Worm (Caenorhabditis elegans) whole organism, early embryonic: ENCODE results near the gene srd-29.

ENCODE experiments used
- B0310.2 ChIP-seq: sonication (generic microtip); optimal IDR thresholded peaks from 2 replicates; lab custom pipeline; 2016; ENCODE audit warnings: mild to moderate bottlenecking, missing genetic modification characterization, missing compliant biosample characterization
- F13C5.2 ChIP-seq: sonication (generic microtip); optimal IDR thresholded peaks from 2 replicates; lab custom pipeline; 2017; ENCODE audit warnings: mild to moderate bottlenecking, missing genetic modification characterization, inconsistent platforms, missing compliant biosample characterization
- aly-1 ChIP-seq: sonication (generic microtip); optimal IDR thresholded peaks from 2 replicates; lab custom pipeline; 2016; ENCODE audit warnings: missing genetic modification characterization, missing compliant biosample characterization
- ama-1 ChIP-seq: fragments of 150-350 bp; optimal IDR thresholded peaks from 2 replicates; lab custom pipeline; 2014
- ceh-13 ChIP-seq: fragments of 200-800 bp; sonication (Bioruptor generic); optimal IDR thresholded peaks from 2 replicates; lab custom pipeline; 2018; ENCODE audit warnings: mild to moderate bottlenecking, missing genetic modification characterization, missing compliant biosample characterization
- ceh-36 ChIP-seq: sonication (generic microtip); optimal IDR thresholded peaks from 2 replicates; lab custom pipeline; 2016; ENCODE audit warnings: missing genetic modification characterization, inconsistent platforms, missing compliant biosample characterization
- ets-7 ChIP-seq: sonication (generic microtip); optimal IDR thresholded peaks from 2 replicates; lab custom pipeline; 2016; ENCODE audit warnings: missing genotype, missing genetic modification characterization, missing compliant biosample characterization
- flt-1 ChIP-seq: fragments of 200-800 bp; sonication (Bioruptor generic); IDR thresholded peaks from 2 replicates; pipeline ENCODE4 v1.3.6; 2022; ENCODE audit warnings: missing genetic modification characterization, missing compliant biosample characterization
- hmbx-1 ChIP-seq: sonication (generic microtip); optimal IDR thresholded peaks from 2 replicates; lab custom pipeline; 2016; ENCODE audit warnings: mild to moderate bottlenecking, missing genetic modification characterization, missing compliant biosample characterization
- hmg-4 ChIP-seq: fragments of 200-800 bp; sonication (Bioruptor generic); optimal IDR thresholded peaks from 2 replicates; lab custom pipeline; 2018; ENCODE audit warnings: mild to moderate bottlenecking, missing genetic modification characterization, missing compliant biosample characterization
- hnd-1 ChIP-seq: sonication (generic microtip); optimal IDR thresholded peaks from 2 replicates; lab custom pipeline; 2016; ENCODE audit warnings: missing genetic modification characterization, missing compliant biosample characterization
- pes-1 ChIP-seq: fragments of 200-800 bp; sonication (Bioruptor generic); IDR thresholded peaks from 2 replicates; pipeline ENCODE4 v1.3.6; 2022; ENCODE audit warnings: missing genetic modification reagents, missing genetic modification characterization, missing compliant biosample characterization
- scrt-1 ChIP-seq: fragments of 200-800 bp; sonication (Bioruptor generic); IDR thresholded peaks from 2 replicates; pipeline ENCODE4 v1.3.6; 2022; ENCODE audit warnings: missing genetic modification characterization, missing compliant biosample characterization
- sea-1 ChIP-seq: fragments of 200-800 bp; sonication (Bioruptor generic); conservative IDR thresholded peaks from 2 replicates; pipeline ENCODE4 v1.3.6; 2022; ENCODE audit warnings: missing genetic modification characterization, missing compliant biosample characterization
- tbx-11 ChIP-seq: fragments of 200-800 bp; sonication (Bioruptor generic); IDR thresholded peaks from 2 replicates; pipeline ENCODE4 v1.3.6; 2022; ENCODE audit warnings: missing genetic modification characterization, missing compliant biosample characterization
- tbx-37 ChIP-seq: fragments of 200-800 bp; sonication (Bioruptor generic); conservative IDR thresholded peaks from 2 replicates; pipeline ENCODE4 v1.3.6; 2022; ENCODE audit warnings: missing genetic modification reagents, missing genetic modification characterization, missing compliant biosample characterization
- tra-4 ChIP-seq: sonication (generic microtip); optimal IDR thresholded peaks from 2 replicates; lab custom pipeline; 2017; ENCODE audit warnings: missing genetic modification characterization, missing compliant biosample characterization

The srd-29 gene

ce11 chrV:7635469-7635868 lies at the start of gene srd-29:
TSS of gene srd-29 (plus strand) at chrV:7635769.
- TF ChIP-seq hnd-1: no peak
- TF ChIP-seq B0310.2 (tag; lab: Kevin White, UChicago): no peak
- no peak for TF ChIP-seq ama-1 (lab: Kevin White, UChicago)
- no peak for TF ChIP-seq hmg-4 (GFP tag; lab: Kevin White, UChicago)
- no peak for TF ChIP-seq ceh-13 (GFP tag; lab: Kevin White, UChicago)
- TF ChIP-seq pes-1 (GFP tag; lab: Robert Waterston, UW): no peak
- TF ChIP-seq tbx-11 (GFP tag; lab: Robert Waterston, UW): no peak
- no peak for TF ChIP-seq aly-1
- no peak for TF ChIP-seq tbx-37 (GFP tag; lab: Robert Waterston, UW)
- TF ChIP-seq F13C5.2: no peak
- no peak for TF ChIP-seq flt-1 (GFP tag; lab: Robert Waterston, UW)
- TF ChIP-seq scrt-1 (GFP tag; lab: Robert Waterston, UW): no peak
- no peak for TF ChIP-seq hmbx-1 (tag; lab: Kevin White, UChicago)
- TF ChIP-seq tra-4 (tag; lab: Kevin White, UChicago): no peak

- TF ChIP-seq ama-1 (lab: Kevin White, UChicago) (no peak), hmbx-1 (tag; lab: Kevin White, UChicago) (no peak), tbx-11 (GFP tag; lab: Robert Waterston, UW) (no peak), tbx-37 (GFP tag; lab: Robert Waterston, UW) (no peak), sea-1 (GFP tag; lab: Robert Waterston, UW) (no peak), ceh-13 (GFP tag; lab: Kevin White, UChicago) (no peak), B0310.2 (tag; lab: Kevin White, UChicago) (no peak), F13C5.2 (peak; percentile 34)
Observed at ce11 chrV:7587637-7588036, 47.9 kb upstream of the srd-29 start, which contains the start of the genes F19F10.11 and C50E3.5. TSS of gene F19F10.11 (minus strand) at chrV:7587704. TSS of gene C50E3.5 (plus strand) at chrV:7587996.

ce11 chrV:7590454-7590853 lies 45.1 kb upstream of the srd-29 start, which contains the start of gene C50E3.6:
TSS of gene C50E3.6 (minus strand) at chrV:7590554.
- TF ChIP-seq tbx-37 (GFP tag; lab: Robert Waterston, UW) (no peak), pes-1 (GFP tag; lab: Robert Waterston, UW) (no peak), tbx-11 (GFP tag; lab: Robert Waterston, UW) (no peak), hmbx-1 (tag; lab: Kevin White, UChicago) (no peak), ama-1 (lab: Kevin White, UChicago) (no peak), scrt-1 (GFP tag; lab: Robert Waterston, UW) (no peak), sea-1 (GFP tag; lab: Robert Waterston, UW) (no peak), F13C5.2 (no peak), B0310.2 (tag; lab: Kevin White, UChicago) (no peak), ceh-36 (tag; lab: Kevin White, UChicago) (no peak), tra-4 (tag; lab: Kevin White, UChicago) (no peak), hmg-4 (GFP tag; lab: Kevin White, UChicago) (no peak)

DNA sequence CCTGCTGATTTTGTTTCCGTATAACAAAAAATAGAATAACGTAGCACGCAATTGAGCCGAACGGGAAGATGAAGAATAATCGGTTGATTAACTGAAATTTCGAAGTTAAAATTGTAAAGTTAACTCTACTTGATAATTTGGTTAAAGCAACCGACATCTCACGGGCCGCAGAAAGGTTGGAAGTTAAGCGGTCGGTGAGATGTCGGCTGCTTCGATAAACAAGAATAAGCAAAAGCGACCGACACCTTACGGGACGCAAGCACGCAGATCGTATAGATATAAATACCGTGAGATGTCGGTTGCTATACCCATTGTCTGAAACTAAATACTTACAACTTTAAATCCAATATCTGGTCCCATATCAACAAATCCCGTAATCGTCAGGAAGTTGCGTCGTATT lies 40.4 kb upstream of the srd-29 start:
- TF ChIP-seq B0310.2 (tag; lab: Kevin White, UChicago) (no peak), ceh-36 (tag; lab: Kevin White, UChicago) (no peak), aly-1 (no peak), flt-1 (GFP tag; lab: Robert Waterston, UW) (no peak), scrt-1 (GFP tag; lab: Robert Waterston, UW) (no peak)

- TF ChIP-seq tra-4 (tag; lab: Kevin White, UChicago) (no peak), hmbx-1 (tag; lab: Kevin White, UChicago) (no peak), ceh-36 (tag; lab: Kevin White, UChicago) (no peak), scrt-1 (GFP tag; lab: Robert Waterston, UW) (no peak)
Observed at ce11 chrV:7598269-7598668, 37.3 kb upstream of the srd-29 start, which contains the start of gene C50E3.7. TSS of gene C50E3.7 (minus strand) at chrV:7598369.

DNA sequence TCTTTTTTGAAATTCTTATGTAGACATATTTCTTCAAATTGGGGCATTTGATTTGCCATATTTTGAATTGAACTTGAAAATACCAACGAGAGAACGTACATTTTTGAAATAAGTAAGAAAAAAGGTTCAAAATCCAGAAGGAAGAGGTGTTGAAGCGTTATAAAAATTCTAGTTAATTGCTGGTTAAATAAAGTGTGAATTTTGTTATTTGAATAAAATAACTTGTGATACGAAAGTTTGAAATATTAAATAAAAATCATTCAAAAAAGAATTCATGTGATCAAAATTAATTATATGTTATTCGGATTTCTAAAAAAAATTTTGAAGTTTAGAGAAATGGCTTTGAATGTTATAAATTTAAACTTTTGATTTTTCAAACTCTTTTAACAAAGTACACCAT lies 35.4 kb upstream of the srd-29 start, which contains the start of gene C50E3.9:
Gene C50E3.9 (minus strand): TSS at position 101 of the 400 bp plus-strand sequence.
- TF ChIP-seq ceh-13 (GFP tag; lab: Kevin White, UChicago): no peak
- TF ChIP-seq F13C5.2: no peak
- no peak for TF ChIP-seq tbx-11 (GFP tag; lab: Robert Waterston, UW)
- TF ChIP-seq hmbx-1 (tag; lab: Kevin White, UChicago): no peak
- no peak for TF ChIP-seq hmg-4 (GFP tag; lab: Kevin White, UChicago)
- no peak for TF ChIP-seq tra-4 (tag; lab: Kevin White, UChicago)
- no peak for TF ChIP-seq sea-1 (GFP tag; lab: Robert Waterston, UW)
- no peak for TF ChIP-seq ama-1 (lab: Kevin White, UChicago)
- TF ChIP-seq ceh-36 (tag; lab: Kevin White, UChicago): no peak
- no peak for TF ChIP-seq B0310.2 (tag; lab: Kevin White, UChicago)
- no peak for TF ChIP-seq tbx-37 (GFP tag; lab: Robert Waterston, UW)
- no peak for TF ChIP-seq ets-7 (tag; lab: Kevin White, UChicago)
- no peak for TF ChIP-seq pes-1 (GFP tag; lab: Robert Waterston, UW)
- TF ChIP-seq hnd-1: no peak
- no peak for TF ChIP-seq aly-1
- TF ChIP-seq scrt-1 (GFP tag; lab: Robert Waterston, UW): no peak
- no peak for TF ChIP-seq flt-1 (GFP tag; lab: Robert Waterston, UW)

- no peak for TF ChIP-seq F13C5.2
- TF ChIP-seq pes-1 (GFP tag; lab: Robert Waterston, UW): no peak
- TF ChIP-seq tbx-11 (GFP tag; lab: Robert Waterston, UW): no peak
- TF ChIP-seq sea-1 (GFP tag; lab: Robert Waterston, UW): no peak
- TF ChIP-seq tra-4 (tag; lab: Kevin White, UChicago): no peak
- TF ChIP-seq ceh-13 (GFP tag; lab: Kevin White, UChicago): no peak
- TF ChIP-seq hmbx-1 (tag; lab: Kevin White, UChicago): no peak
- no peak for TF ChIP-seq ets-7 (tag; lab: Kevin White, UChicago)
- TF ChIP-seq hnd-1: no peak
- TF ChIP-seq flt-1 (GFP tag; lab: Robert Waterston, UW): no peak
- TF ChIP-seq tbx-37 (GFP tag; lab: Robert Waterston, UW): no peak
- no peak for TF ChIP-seq ceh-36 (tag; lab: Kevin White, UChicago)
- no peak for TF ChIP-seq aly-1
- no peak for TF ChIP-seq B0310.2 (tag; lab: Kevin White, UChicago)
- no peak for TF ChIP-seq scrt-1 (GFP tag; lab: Robert Waterston, UW)
- no peak for TF ChIP-seq ama-1 (lab: Kevin White, UChicago)
Observed at ce11 chrV:7601443-7601842, 34.1 kb upstream of the srd-29 start, which contains the start of gene scl-26. TSS of gene scl-26 (minus strand) at chrV:7601543.
